Fruit fly (Drosophila melanogaster) whole organism, embryonic: ENCODE measurements around the gene CG11158.

Source experiments
- BEAF-32 ChIP-seq: fragments of 200-800 bp; sonication (Bioruptor generic); optimal IDR thresholded peaks from 3 replicates; lab custom pipeline; 2017; ENCODE audit warnings: missing biosample characterization, missing genetic modification characterization, mild to moderate bottlenecking, moderate library complexity, missing genetic modification reagents
- Bgb ChIP-seq: fragments of 200-800 bp; sonication (Bioruptor generic); IDR thresholded peaks from 2 replicates; pipeline ENCODE4 v1.3.6; 2022; ENCODE audit warnings: missing biosample characterization, missing genetic modification characterization; ENCODE audit not compliant: partially characterized antibody
- CG11398 ChIP-seq: fragments of 200-800 bp; sonication (Bioruptor generic); optimal IDR thresholded peaks from 2 replicates; lab custom pipeline; 2016; ENCODE audit warnings: missing biosample characterization, missing genetic modification characterization
- CG11560 ChIP-seq: fragments of 200-800 bp; sonication (Bioruptor generic); IDR thresholded peaks from 3 replicates; pipeline ENCODE4 v1.3.6; 2022; ENCODE audit warnings: missing biosample characterization, missing genetic modification characterization
- CG12299 ChIP-seq: fragments of 200-800 bp; sonication (Bioruptor generic); optimal IDR thresholded peaks from 2 replicates; lab custom pipeline; 2018; ENCODE audit warnings: missing biosample characterization, mild to moderate bottlenecking, missing genetic modification characterization
- CG1233 ChIP-seq: fragments of 200-800 bp; sonication (Bioruptor generic); optimal IDR thresholded peaks from 4 replicates; lab custom pipeline; 2018; ENCODE audit warnings: missing biosample characterization, mild to moderate bottlenecking, missing genetic modification characterization
- CG15011 ChIP-seq: fragments of 200-800 bp; sonication (Bioruptor generic); optimal IDR thresholded peaks from 3 replicates; lab custom pipeline; 2018; ENCODE audit warnings: missing biosample characterization, mild to moderate bottlenecking, missing genetic modification characterization
- CG17829 ChIP-seq: fragments of 200-800 bp; optimal IDR thresholded peaks from 2 replicates; lab custom pipeline; 2019; ENCODE audit warnings: missing biosample characterization, mild to moderate bottlenecking, missing genetic modification characterization, moderate library complexity
- CG18011 ChIP-seq: fragments of 200-800 bp; sonication (Bioruptor generic); optimal IDR thresholded peaks from 2 replicates; lab custom pipeline; 2017; ENCODE audit warnings: missing biosample characterization, missing genetic modification characterization, mild to moderate bottlenecking, moderate library complexity, missing genotype
- CG2678 ChIP-seq: fragments of 200-800 bp; sonication (Bioruptor generic); optimal IDR thresholded peaks from 3 replicates; lab custom pipeline; 2019; ENCODE audit warnings: missing biosample characterization, mild to moderate bottlenecking, missing genetic modification characterization, moderate library complexity
- CG2875 ChIP-seq: fragments of 200-800 bp; sonication (Bioruptor generic); optimal IDR thresholded peaks from 2 replicates; lab custom pipeline; 2017; ENCODE audit warnings: missing biosample characterization, mild to moderate bottlenecking, missing genetic modification characterization, missing genetic modification reagents
- CG3281 ChIP-seq: fragments of 200-800 bp; sonication (Bioruptor generic); optimal IDR thresholded peaks from 3 replicates; lab custom pipeline; 2017; ENCODE audit warnings: missing biosample characterization, mild to moderate bottlenecking, missing genetic modification characterization
- CG34224 ChIP-seq: fragments of 200-800 bp; sonication (Bioruptor generic); IDR thresholded peaks from 3 replicates; pipeline ENCODE4 v1.3.6; 2022; ENCODE audit warnings: missing biosample characterization, missing genetic modification characterization; ENCODE audit not compliant: partially characterized antibody
- CG4854 ChIP-seq: fragments of 200-800 bp; sonication (Bioruptor generic); optimal IDR thresholded peaks from 2 replicates; lab custom pipeline; 2016; ENCODE audit warnings: missing biosample characterization, missing genetic modification characterization, inconsistent platforms
- CG6254 ChIP-seq: fragments of 200-800 bp; sonication (Bioruptor generic); optimal IDR thresholded peaks from 3 replicates; lab custom pipeline; 2017; ENCODE audit warnings: mild to moderate bottlenecking, missing biosample characterization, missing genetic modification reagents, missing genetic modification characterization
- CG6272 ChIP-seq: fragments of 200-800 bp; sonication (Bioruptor generic); IDR thresholded peaks from 2 replicates; pipeline ENCODE4 v1.3.6; 2022; ENCODE audit warnings: missing biosample characterization, missing genetic modification characterization
- CG8281 ChIP-seq: fragments of 200-800 bp; sonication (Bioruptor generic); optimal IDR thresholded peaks from 2 replicates; lab custom pipeline; 2018; ENCODE audit warnings: missing biosample characterization, mild to moderate bottlenecking, missing genetic modification characterization, moderate library complexity
- CG8388 ChIP-seq: fragments of 200-800 bp; sonication (Bioruptor generic); optimal IDR thresholded peaks from 2 replicates; lab custom pipeline; 2019; ENCODE audit warnings: missing biosample characterization, mild to moderate bottlenecking, missing genetic modification characterization, moderate library complexity
- CG8924 ChIP-seq: fragments of 200-800 bp; optimal IDR thresholded peaks from 3 replicates; lab custom pipeline; 2019; ENCODE audit warnings: missing biosample characterization, mild to moderate bottlenecking, missing genetic modification characterization, moderate library complexity
- CG9215 ChIP-seq: fragments of 200-800 bp; sonication (Bioruptor generic); IDR thresholded peaks from 2 replicates; pipeline ENCODE4 v1.3.6; 2022; ENCODE audit warnings: missing biosample characterization, missing genetic modification characterization
- D19B ChIP-seq: fragments of 200-800 bp; sonication (Bioruptor generic); optimal IDR thresholded peaks from 2 replicates; lab custom pipeline; 2017; ENCODE audit warnings: missing biosample characterization, mild to moderate bottlenecking, missing genetic modification characterization
- E2f2 ChIP-seq: fragments of 200-800 bp; sonication (Bioruptor generic); IDR thresholded peaks from 2 replicates; pipeline ENCODE4 v1.3.6; 2022; ENCODE audit warnings: missing biosample characterization, missing genetic modification characterization
- HLH54F ChIP-seq: fragments of 200-800 bp; sonication (Bioruptor generic); optimal IDR thresholded peaks from 3 replicates; lab custom pipeline; 2016; ENCODE audit warnings: missing biosample characterization, missing genetic modification characterization
- Hr3 ChIP-seq: fragments of 200-800 bp; sonication (Bioruptor generic); optimal IDR thresholded peaks from 3 replicates; lab custom pipeline; 2016; ENCODE audit warnings: missing biosample characterization, missing genetic modification characterization
- Hsf ChIP-seq: fragments of 200-800 bp; sonication (Bioruptor generic); optimal IDR thresholded peaks from 3 replicates; lab custom pipeline; 2016; ENCODE audit warnings: missing biosample characterization, missing genetic modification characterization
- Kr ChIP-seq: fragments of 200-800 bp; sonication (Bioruptor generic); optimal IDR thresholded peaks from 2 replicates; lab custom pipeline; 2017; ENCODE audit warnings: missing biosample characterization, mild to moderate bottlenecking, missing genetic modification characterization
- Lim3 ChIP-seq: fragments of 200-800 bp; sonication (Bioruptor generic); IDR thresholded peaks from 2 replicates; pipeline ENCODE4 v1.3.6; 2022; ENCODE audit warnings: missing biosample characterization, missing genetic modification characterization
- MTF-1 ChIP-seq: fragments of 200-800 bp; sonication (Bioruptor generic); optimal IDR thresholded peaks from 2 replicates; lab custom pipeline; 2018; ENCODE audit warnings: missing biosample characterization, mild to moderate bottlenecking, missing genetic modification characterization, borderline replicate concordance
- Max ChIP-seq: fragments of 200-800 bp; sonication (Bioruptor generic); optimal IDR thresholded peaks from 2 replicates; lab custom pipeline; 2016; ENCODE audit warnings: missing biosample characterization, mild to moderate bottlenecking, missing genetic modification characterization
- Pdp1 ChIP-seq, 2 experiments: fragments of 200-800 bp; sonication (Bioruptor generic); optimal IDR thresholded peaks; 3 replicates each; lab custom pipeline; 2016; ENCODE audit warnings: missing biosample characterization in 2 of 2, missing genetic modification characterization in 2 of 2, mild to moderate bottlenecking in 1 of 2, moderate library complexity in 1 of 2
- Sry-β ChIP-seq: fragments of 200-800 bp; sonication (Bioruptor generic); optimal IDR thresholded peaks from 2 replicates; lab custom pipeline; 2018; ENCODE audit warnings: missing biosample characterization, mild to moderate bottlenecking, missing genetic modification characterization, moderate library complexity
- Ssrp ChIP-seq: fragments of 200-800 bp; sonication (Bioruptor generic); optimal IDR thresholded peaks from 2 replicates; lab custom pipeline; 2018; ENCODE audit warnings: missing biosample characterization, mild to moderate bottlenecking, missing genetic modification characterization, moderate library complexity
- Xbp1 ChIP-seq: fragments of 200-800 bp; sonication (Bioruptor generic); optimal IDR thresholded peaks from 3 replicates; lab custom pipeline; 2016; ENCODE audit warnings: missing biosample characterization, mild to moderate bottlenecking, missing genetic modification characterization
- bcd ChIP-seq: fragments of 200-800 bp; sonication (Bioruptor generic); optimal IDR thresholded peaks from 2 replicates; lab custom pipeline; 2017; ENCODE audit warnings: missing biosample characterization, mild to moderate bottlenecking, missing genetic modification characterization
- emc ChIP-seq: fragments of 200-800 bp; sonication (Bioruptor generic); optimal IDR thresholded peaks from 2 replicates; lab custom pipeline; 2016; ENCODE audit warnings: missing biosample characterization, missing genetic modification characterization
- ftz-f1 ChIP-seq: fragments of 200-800 bp; sonication (Bioruptor generic); optimal IDR thresholded peaks from 2 replicates; lab custom pipeline; 2016; ENCODE audit warnings: missing biosample characterization, missing genetic modification characterization
- gce ChIP-seq: fragments of 200-800 bp; sonication (Bioruptor generic); IDR thresholded peaks from 3 replicates; pipeline ENCODE4 v1.3.6; 2022; ENCODE audit warnings: missing biosample characterization, missing genetic modification characterization
- gcm2 ChIP-seq: fragments of 200-800 bp; sonication (Bioruptor generic); optimal IDR thresholded peaks from 2 replicates; lab custom pipeline; 2016; ENCODE audit warnings: missing biosample characterization, missing genetic modification characterization
- gro ChIP-seq: fragments of 200-800 bp; sonication (Bioruptor generic); optimal IDR thresholded peaks from 2 replicates; lab custom pipeline; 2016; ENCODE audit warnings: missing biosample characterization, missing genetic modification characterization
- ham ChIP-seq: fragments of 200-800 bp; sonication (Bioruptor generic); IDR thresholded peaks from 2 replicates; pipeline ENCODE4 v1.3.6; 2022; ENCODE audit warnings: missing biosample characterization, missing genetic modification characterization
- hbn ChIP-seq: fragments of 200-800 bp; sonication (Bioruptor generic); IDR thresholded peaks from 2 replicates; pipeline ENCODE4 v1.3.6; 2022; ENCODE audit warnings: missing biosample characterization, missing genetic modification characterization; ENCODE audit not compliant: partially characterized antibody
- her ChIP-seq: fragments of 200-800 bp; sonication (Bioruptor generic); optimal IDR thresholded peaks from 2 replicates; lab custom pipeline; 2016; ENCODE audit warnings: missing biosample characterization, missing genetic modification characterization
- kay ChIP-seq: fragments of 200-800 bp; sonication (Bioruptor generic); optimal IDR thresholded peaks from 2 replicates; lab custom pipeline; 2016; ENCODE audit warnings: missing biosample characterization, missing genetic modification characterization
- lab ChIP-seq: fragments of 200-800 bp; sonication (Bioruptor generic); optimal IDR thresholded peaks from 3 replicates; lab custom pipeline; 2017; ENCODE audit warnings: missing biosample characterization, missing genetic modification characterization, mild to moderate bottlenecking, moderate library complexity, missing genetic modification reagents
- nmo ChIP-seq: fragments of 200-800 bp; sonication (Bioruptor generic); optimal IDR thresholded peaks from 2 replicates; lab custom pipeline; 2018; ENCODE audit warnings: missing biosample characterization, mild to moderate bottlenecking, missing genetic modification characterization, moderate library complexity
- nom ChIP-seq: fragments of 200-800 bp; sonication (Bioruptor generic); optimal IDR thresholded peaks from 2 replicates; lab custom pipeline; 2017; ENCODE audit warnings: missing biosample characterization, missing genetic modification characterization, mild to moderate bottlenecking, moderate library complexity, missing genetic modification reagents
- tap ChIP-seq: fragments of 200-800 bp; optimal IDR thresholded peaks from 3 replicates; lab custom pipeline; 2019; ENCODE audit warnings: missing biosample characterization, mild to moderate bottlenecking, missing genetic modification characterization, moderate library complexity
- tgo ChIP-seq: fragments of 200-800 bp; sonication (Bioruptor generic); IDR thresholded peaks from 3 replicates; pipeline ENCODE4 v1.3.6; 2022; ENCODE audit warnings: missing biosample characterization, missing genetic modification characterization
- trh ChIP-seq: fragments of 200-800 bp; sonication (Bioruptor generic); optimal IDR thresholded peaks from 2 replicates; lab custom pipeline; 2016; ENCODE audit warnings: missing biosample characterization, missing genetic modification characterization
- twi ChIP-seq: fragments of 200-800 bp; optimal IDR thresholded peaks from 2 replicates; lab custom pipeline; 2019; ENCODE audit warnings: missing biosample characterization, mild to moderate bottlenecking, missing genetic modification characterization, moderate library complexity

CG11158 gene

DNA sequence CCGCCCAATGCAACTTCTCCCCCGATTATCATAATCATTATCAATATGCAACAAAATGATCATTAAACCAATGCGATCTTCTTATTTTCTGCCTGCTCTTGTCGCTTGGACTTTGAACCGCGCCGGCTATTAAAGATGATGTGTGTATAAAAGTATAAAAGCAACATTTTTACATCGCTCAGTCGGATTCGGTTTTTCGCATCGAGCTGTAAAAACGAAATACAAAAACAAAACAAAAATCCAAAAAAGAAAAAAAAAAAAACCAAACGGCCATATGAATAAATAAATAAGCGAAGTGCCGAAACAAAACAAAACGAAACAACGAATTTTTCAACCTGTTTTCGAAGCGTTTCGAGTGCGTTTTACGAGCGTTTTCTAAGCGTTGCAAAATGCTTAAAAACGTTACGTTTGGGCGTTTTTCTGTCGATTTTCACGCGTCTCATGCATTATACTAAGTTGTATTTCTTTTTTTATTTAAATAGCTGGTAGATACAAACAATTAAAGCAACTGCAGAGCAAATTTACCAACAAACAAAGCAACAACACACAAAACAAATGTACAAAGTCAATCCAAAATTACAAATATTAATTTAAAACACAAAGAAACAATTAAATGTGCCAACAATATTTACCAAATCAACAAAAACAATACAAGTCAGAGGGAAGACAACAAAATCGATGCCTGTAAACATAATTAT, 37.9 kb upstream of the CG11158 start (continued):
- TF ChIP-seq CG11398 (no peak), HLH54F (no peak), CG8388 (peak; percentile 13), Bgb (GFP tag; lab: Robert Waterston, UW) (no peak), CG8924 (peak; percentile 19), CG34224 (no peak), Hr3 (GFP tag; lab: Kevin White, UChicago) (no peak), CG1233 (GFP tag; lab: Kevin White, UChicago) (no peak), hbn (GFP tag; lab: Robert Waterston, UW) (no peak), her (no peak), ham (GFP tag; lab: Robert Waterston, UW) (no peak), CG17829 (no peak), CG6254 (no peak), Xbp1 (GFP tag; lab: Kevin White, UChicago) (no peak), Pdp1 (GFP tag; optimal IDR thresholded peaks at IDR 0.05; lab: Kevin White, UChicago) (no peak), CG12299 (no peak), E2f2 (GFP tag; lab: Robert Waterston, UW) (no peak), gce (GFP tag; lab: Robert Waterston, UW) (no peak), Max (GFP tag; lab: Kevin White, UChicago) (no peak), CG9215 (GFP tag; lab: Robert Waterston, UW) (no peak), Ssrp (tag; lab: Kevin White, UChicago) (no peak), gcm2 (no peak), Kr (GFP tag; lab: Kevin White, UChicago) (no peak), nmo (no peak), Lim3 (GFP tag; lab: Robert Waterston, UW) (no peak), lab (GFP tag; lab: Kevin White, UChicago) (peak; percentile 51), CG6272 (GFP tag; lab: Robert Waterston, UW) (no peak), tap (tag; lab: Kevin White, UChicago) (no peak), CG8281 (tag; lab: Kevin White, UChicago) (no peak), emc (no peak), Hsf (GFP tag; lab: Kevin White, UChicago) (no peak), Sry-β (GFP tag; lab: Kevin White, UChicago) (peak; percentile 1), nom (GFP tag; lab: Kevin White, UChicago) (peak; percentile 97), CG2678 (tag; lab: Kevin White, UChicago) (peak; percentile 63), CG2875 (peak; percentile 69), CG11560 (no peak), CG3281 (GFP tag; lab: Kevin White, UChicago) (no peak), gro (no peak), tgo (GFP tag; lab: Robert Waterston, UW) (no peak), kay (GFP tag; lab: Kevin White, UChicago) (no peak), BEAF-32 (GFP tag; lab: Kevin White, UChicago) (no peak), D19B (no peak), MTF-1 (GFP tag; lab: Kevin White, UChicago) (no peak), ftz-f1 (GFP tag; lab: Kevin White, UChicago) (no peak), CG4854 (GFP tag; lab: Kevin White, UChicago) (no peak), trh (no peak), bcd (GFP tag; lab: Kevin White, UChicago) (no peak), twi (tag; lab: Kevin White, UChicago) (no peak), CG15011 (GFP tag; lab: Kevin White, UChicago) (no peak), CG18011 (no peak)
